Worm (Caenorhabditis elegans) whole organism, midembryonic: ENCODE measurements around the gene psf-1.

Experiments used
- T22C8.4 ChIP-seq: fragments of 200-800 bp; sonication (Bioruptor generic); IDR thresholded peaks from 2 replicates; pipeline ENCODE4 v1.3.6; 2022; ENCODE audit warnings: missing genetic modification characterization, missing compliant biosample characterization
- cog-1 ChIP-seq: sonication (generic microtip); optimal IDR thresholded peaks from 2 replicates; lab custom pipeline; 2016; ENCODE audit warnings: missing genetic modification characterization, missing compliant biosample characterization
- flt-1 ChIP-seq: fragments of 200-800 bp; sonication (Bioruptor generic); IDR thresholded peaks from 2 replicates; pipeline ENCODE4 v1.3.6; 2022; ENCODE audit warnings: missing genetic modification characterization, missing compliant biosample characterization
- med-1 ChIP-seq: sonication (generic microtip); optimal IDR thresholded peaks from 2 replicates; lab custom pipeline; 2017; ENCODE audit warnings: missing genetic modification characterization, mild to moderate bottlenecking, missing compliant biosample characterization, antibody characterized with exemption, missing genetic modification reagents; ENCODE audit not compliant: insufficient read depth
- ref-1 ChIP-seq: fragments of 200-800 bp; sonication (Bioruptor generic); conservative IDR thresholded peaks from 2 replicates; pipeline ENCODE4 v1.3.6; 2022; ENCODE audit warnings: missing genetic modification reagents, missing genetic modification characterization, missing compliant biosample characterization
- tab-1 ChIP-seq: fragments of 200-800 bp; sonication (Bioruptor generic); IDR thresholded peaks from 2 replicates; pipeline ENCODE4 v1.3.6; 2022; ENCODE audit warnings: missing genetic modification characterization, missing compliant biosample characterization
- ztf-23 ChIP-seq: fragments of 200-800 bp; sonication (Bioruptor generic); IDR thresholded peaks from 2 replicates; pipeline ENCODE4 v1.3.6; 2022; ENCODE audit warnings: missing genetic modification reagents, missing genetic modification characterization, missing compliant biosample characterization
- ztf-29 ChIP-seq: fragments of 200-800 bp; sonication (Bioruptor generic); IDR thresholded peaks from 2 replicates; pipeline ENCODE4 v1.3.6; 2022; ENCODE audit warnings: missing genetic modification reagents, missing genetic modification characterization, missing compliant biosample characterization

DNA sequence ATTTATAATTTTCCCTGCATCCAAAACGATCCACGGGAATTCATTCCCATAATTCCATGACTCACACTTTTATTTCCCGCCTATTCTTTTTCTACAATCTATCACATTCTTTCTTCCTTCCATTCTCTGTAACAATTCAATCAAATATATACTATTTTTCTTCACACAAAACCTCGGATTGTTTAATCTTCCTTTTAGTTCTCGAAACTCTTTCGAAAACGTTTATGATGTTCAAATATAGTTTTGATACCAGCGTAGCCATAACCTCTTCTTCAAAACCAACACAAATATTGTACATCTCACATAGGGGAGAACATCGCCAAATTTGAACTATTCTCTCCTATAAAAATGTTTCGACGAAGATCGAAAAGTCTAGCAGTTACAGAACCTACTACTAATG is 22.3 kb downstream of the psf-1 start, which contains the start of gene lec-3:
- TF ChIP-seq tab-1 (no peak), med-1 (no peak), ref-1 (GFP tag; lab: Robert Waterston, UW) (no peak), cog-1 (no peak), ztf-29 (GFP tag; lab: Robert Waterston, UW) (no peak), flt-1 (no peak), T22C8.4 (no peak), ztf-23 (GFP tag; lab: Robert Waterston, UW) (no peak)
